Fruit fly (Drosophila melanogaster) whole organism, embryonic: ENCODE data around the gene FRG1.

ENCODE experiments used
- CG10321 ChIP-seq: fragments of 200-800 bp; sonication (Bioruptor generic); IDR thresholded peaks from 2 replicates; pipeline ENCODE4 v1.3.6; 2022; ENCODE audit warnings: missing biosample characterization, missing genetic modification characterization
- CG8089 ChIP-seq: fragments of 200-800 bp; sonication (Bioruptor generic); optimal IDR thresholded peaks from 3 replicates; lab custom pipeline; 2016; ENCODE audit warnings: missing biosample characterization, missing genetic modification characterization
- CrebB ChIP-seq: fragments of 200-800 bp; sonication (Bioruptor generic); optimal IDR thresholded peaks from 3 replicates; lab custom pipeline; 2018; ENCODE audit warnings: missing biosample characterization, mild to moderate bottlenecking, missing genetic modification characterization
- Hr51 ChIP-seq, 2 experiments: fragments of 200-800 bp; sonication (Bioruptor generic); optimal IDR thresholded peaks; 2 replicates in 1 of 2; 3 replicates in 1 of 2; lab custom pipeline; 2016 to 2018; ENCODE audit warnings: missing biosample characterization in 2 of 2, missing genetic modification characterization in 2 of 2, mild to moderate bottlenecking in 1 of 2, moderate library complexity in 1 of 2
- Hr78 ChIP-seq, 2 experiments: fragments of 200-800 bp in 1 of 2; fragments of >200 bp in 1 of 2; sonication (Bioruptor generic) in 1 of 2; optimal IDR thresholded peaks; 2 replicates each; lab custom pipeline; 2017 to 2019; ENCODE audit warnings: missing biosample characterization in 2 of 2, missing genetic modification characterization in 2 of 2, mild to moderate bottlenecking in 1 of 2, moderate library complexity in 1 of 2
- Nf-YA ChIP-seq: fragments of 200-800 bp; sonication (Bioruptor generic); IDR thresholded peaks from 2 replicates; pipeline ENCODE4 v1.3.6; 2022; ENCODE audit warnings: missing biosample characterization, missing genetic modification characterization
- br ChIP-seq: fragments of >200 bp; optimal IDR thresholded peaks from 2 replicates; lab custom pipeline; 2017
- gro ChIP-seq: fragments of 200-800 bp; sonication (Bioruptor generic); optimal IDR thresholded peaks from 2 replicates; lab custom pipeline; 2016; ENCODE audit warnings: missing biosample characterization, missing genetic modification characterization
- psq ChIP-seq: fragments of 200-800 bp; sonication (Bioruptor generic); optimal IDR thresholded peaks from 2 replicates; lab custom pipeline; 2017; ENCODE audit warnings: missing biosample characterization, missing genetic modification characterization
- ro ChIP-seq: fragments of 200-800 bp; sonication (Bioruptor generic); IDR thresholded peaks from 2 replicates; pipeline ENCODE4 v1.3.6; 2022; ENCODE audit warnings: missing biosample characterization, missing genetic modification characterization
- schlank ChIP-seq: fragments of 200-800 bp; sonication (Bioruptor generic); optimal IDR thresholded peaks from 2 replicates; lab custom pipeline; 2018; ENCODE audit warnings: missing biosample characterization, mild to moderate bottlenecking, missing genetic modification characterization
- seq ChIP-seq: fragments of 200-800 bp; sonication (Bioruptor generic); IDR thresholded peaks from 2 replicates; pipeline ENCODE4 v1.3.6; 2022; ENCODE audit warnings: missing biosample characterization, missing genetic modification characterization
- unpg ChIP-seq: fragments of 200-800 bp; sonication (Bioruptor generic); optimal IDR thresholded peaks from 3 replicates; lab custom pipeline; 2018; ENCODE audit warnings: missing biosample characterization, mild to moderate bottlenecking, missing genetic modification characterization, moderate library complexity

dm6 chr3L:20306142-20306541, 9.4 kb upstream of the FRG1 start, which contains the start of gene CG32225:
- TF ChIP-seq br (lab: Kevin White, UChicago), result no peak
- no peak for TF ChIP-seq Nf-YA
- no peak for TF ChIP-seq CrebB (tag; lab: Kevin White, UChicago)
- no peak for TF ChIP-seq Hr78 (GFP tag; optimal IDR thresholded peaks at IDR 0.05; lab: Kevin White, UChicago)
- TF ChIP-seq ro (GFP tag; lab: Robert Waterston, UW), result no peak
- 0 out of 2 replicates have a peak, but pooled peaks have one; percentile 10 for TF ChIP-seq seq
- no peak for TF ChIP-seq schlank (tag; lab: Kevin White, UChicago)
- TF ChIP-seq psq (GFP tag; lab: Kevin White, UChicago), result no peak
- no peak for TF ChIP-seq CG10321 (GFP tag; lab: Robert Waterston, UW)
- no peak for TF ChIP-seq Hr51 (GFP tag; optimal IDR thresholded peaks at IDR 0.05; lab: Kevin White, UChicago)
- no peak for TF ChIP-seq unpg (GFP tag; lab: Kevin White, UChicago)
- no peak for TF ChIP-seq CG8089 (GFP tag; lab: Kevin White, UChicago)
- no peak for TF ChIP-seq gro (GFP tag; lab: Kevin White, UChicago)
